Worm (Caenorhabditis elegans) whole organism, midembryonic: ENCODE measurements around the gene B0281.4.

Experiments
- T22C8.4 ChIP-seq: fragments of 200-800 bp; sonication (Bioruptor generic); IDR thresholded peaks from 2 replicates; pipeline ENCODE4 v1.3.6; 2022; ENCODE audit warnings: missing genetic modification characterization, missing compliant biosample characterization
- cog-1 ChIP-seq: sonication (generic microtip); optimal IDR thresholded peaks from 2 replicates; lab custom pipeline; 2016; ENCODE audit warnings: missing genetic modification characterization, missing compliant biosample characterization
- flt-1 ChIP-seq: fragments of 200-800 bp; sonication (Bioruptor generic); IDR thresholded peaks from 2 replicates; pipeline ENCODE4 v1.3.6; 2022; ENCODE audit warnings: missing genetic modification characterization, missing compliant biosample characterization
- klf-2 ChIP-seq: fragments of 200-800 bp; sonication (Bioruptor generic); conservative IDR thresholded peaks from 2 replicates; pipeline ENCODE4 v1.3.6; 2022; ENCODE audit warnings: missing genetic modification reagents, missing genetic modification characterization, missing compliant biosample characterization
- med-1 ChIP-seq: sonication (generic microtip); optimal IDR thresholded peaks from 2 replicates; lab custom pipeline; 2017; ENCODE audit warnings: missing genetic modification characterization, mild to moderate bottlenecking, missing compliant biosample characterization, antibody characterized with exemption, missing genetic modification reagents; ENCODE audit not compliant: insufficient read depth
- ref-1 ChIP-seq: fragments of 200-800 bp; sonication (Bioruptor generic); conservative IDR thresholded peaks from 2 replicates; pipeline ENCODE4 v1.3.6; 2022; ENCODE audit warnings: missing genetic modification reagents, missing genetic modification characterization, missing compliant biosample characterization
- tab-1 ChIP-seq: fragments of 200-800 bp; sonication (Bioruptor generic); IDR thresholded peaks from 2 replicates; pipeline ENCODE4 v1.3.6; 2022; ENCODE audit warnings: missing genetic modification characterization, missing compliant biosample characterization
- ztf-23 ChIP-seq: fragments of 200-800 bp; sonication (Bioruptor generic); IDR thresholded peaks from 2 replicates; pipeline ENCODE4 v1.3.6; 2022; ENCODE audit warnings: missing genetic modification reagents, missing genetic modification characterization, missing compliant biosample characterization
- ztf-29 ChIP-seq: fragments of 200-800 bp; sonication (Bioruptor generic); IDR thresholded peaks from 2 replicates; pipeline ENCODE4 v1.3.6; 2022; ENCODE audit warnings: missing genetic modification reagents, missing genetic modification characterization, missing compliant biosample characterization

B0281.4 gene

ce11 chrII:2324956-2325355 is 26.3 kb upstream of the B0281.4 start, which contains the start of gene ZK1240.11:
ZK1240.11 (plus strand) TSS chrII:2325256.
- TF ChIP-seq med-1 (GFP tag; lab: Kevin White, UChicago) (no peak), T22C8.4 (no peak), ref-1 (GFP tag; lab: Robert Waterston, UW) (no peak), tab-1 (GFP tag; lab: Robert Waterston, UW) (no peak), ztf-29 (GFP tag; lab: Robert Waterston, UW) (no peak), flt-1 (GFP tag; lab: Robert Waterston, UW) (no peak)

DNA sequence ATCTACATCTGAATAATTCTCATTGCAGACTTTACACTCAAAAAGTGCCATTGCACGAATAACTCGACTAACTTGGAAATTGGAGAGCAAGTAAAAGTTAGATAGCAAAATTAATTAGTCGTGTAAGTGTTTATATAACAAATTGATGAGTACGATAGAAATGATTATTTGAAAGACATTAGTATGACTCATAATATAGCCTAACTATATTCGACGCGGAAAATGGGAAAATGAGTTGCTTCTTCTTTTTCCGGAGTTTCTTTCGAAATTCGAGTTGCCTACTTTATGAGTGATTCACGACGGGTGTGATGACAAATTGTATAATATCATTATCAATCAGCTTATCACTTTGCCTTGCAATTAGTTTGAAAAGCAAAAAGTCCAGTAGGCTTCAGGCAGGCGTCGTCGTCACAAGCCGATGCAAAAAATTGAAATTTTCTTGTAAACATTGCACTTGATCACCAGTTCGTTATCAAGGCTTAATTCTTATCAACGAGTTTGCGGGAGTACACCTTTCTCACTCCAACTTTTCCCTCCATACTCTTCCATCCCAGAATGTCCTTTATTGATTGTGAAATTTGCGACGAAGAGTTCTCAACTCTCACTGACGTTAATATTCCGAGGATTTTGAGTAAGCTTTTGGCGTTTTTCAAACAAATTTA is 24.3 kb upstream of the B0281.4 start, which contains the start of the genes ZK1240.6 and ZK1240.2:
TSS of gene ZK1240.6 (minus strand) at position 51 of the 662 bp plus-strand sequence.
TSS of gene ZK1240.2 (plus strand) at position 520 of the 662 bp plus-strand sequence.
- no peak for TF ChIP-seq ref-1 (GFP tag; lab: Robert Waterston, UW)
- no peak for TF ChIP-seq ztf-23 (GFP tag; lab: Robert Waterston, UW)
- no peak for TF ChIP-seq tab-1 (GFP tag; lab: Robert Waterston, UW)
- no peak for TF ChIP-seq T22C8.4
- TF ChIP-seq flt-1 (GFP tag; lab: Robert Waterston, UW): no peak
- TF ChIP-seq cog-1 (tag; lab: Kevin White, UChicago): no peak
- TF ChIP-seq ztf-29 (GFP tag; lab: Robert Waterston, UW): no peak
- no peak for TF ChIP-seq klf-2 (GFP tag; lab: Robert Waterston, UW)
- no peak for TF ChIP-seq med-1 (GFP tag; lab: Kevin White, UChicago)

- no peak for TF ChIP-seq tab-1 (GFP tag; lab: Robert Waterston, UW)
- no peak for TF ChIP-seq cog-1 (tag; lab: Kevin White, UChicago)
- no peak for TF ChIP-seq ztf-29 (GFP tag; lab: Robert Waterston, UW)
- TF ChIP-seq T22C8.4: no peak
- TF ChIP-seq klf-2 (GFP tag; lab: Robert Waterston, UW): no peak
- TF ChIP-seq ztf-23 (GFP tag; lab: Robert Waterston, UW): no peak
- no peak for TF ChIP-seq flt-1 (GFP tag; lab: Robert Waterston, UW)
- no peak for TF ChIP-seq med-1 (GFP tag; lab: Kevin White, UChicago)
- TF ChIP-seq ref-1 (GFP tag; lab: Robert Waterston, UW): no peak
Measured at ce11 chrII:2320097-2320496, 21.5 kb upstream of the B0281.4 start, which contains the start of gene ZK1240.3. ZK1240.3 (plus strand) TSS chrII:2320334.

ce11 chrII:2317883-2318357 is 19.3 kb upstream of the B0281.4 start, which contains the start of the genes ZK1240.5 and ZK1240.9:
ZK1240.5 (minus strand) TSS chrII:2317933.
ZK1240.9 (plus strand) TSS chrII:2318189.
- TF ChIP-seq ztf-23 (GFP tag; lab: Robert Waterston, UW): no peak
- TF ChIP-seq ref-1 (GFP tag; lab: Robert Waterston, UW): no peak
- no peak for TF ChIP-seq flt-1 (GFP tag; lab: Robert Waterston, UW)
- TF ChIP-seq klf-2 (GFP tag; lab: Robert Waterston, UW): no peak
- no peak for TF ChIP-seq cog-1 (tag; lab: Kevin White, UChicago)
- TF ChIP-seq T22C8.4: no peak
- TF ChIP-seq tab-1 (GFP tag; lab: Robert Waterston, UW): no peak
- no peak for TF ChIP-seq ztf-29 (GFP tag; lab: Robert Waterston, UW)
- no peak for TF ChIP-seq med-1 (GFP tag; lab: Kevin White, UChicago)

ce11 chrII:2312747-2313146 is 14.1 kb upstream of the B0281.4 start, which contains the start of the genes trim-21 and B0281.1:
trim-21 (minus strand) TSS chrII:2312847.
B0281.1 (plus strand) TSS chrII:2313067.
- TF ChIP-seq ztf-23 (GFP tag; lab: Robert Waterston, UW) (no peak), ztf-29 (GFP tag; lab: Robert Waterston, UW) (no peak), klf-2 (GFP tag; lab: Robert Waterston, UW) (no peak), T22C8.4 (no peak), cog-1 (tag; lab: Kevin White, UChicago) (no peak), tab-1 (GFP tag; lab: Robert Waterston, UW) (no peak), med-1 (GFP tag; lab: Kevin White, UChicago) (no peak), flt-1 (GFP tag; lab: Robert Waterston, UW) (no peak), ref-1 (GFP tag; lab: Robert Waterston, UW) (no peak)

ce11 chrII:2306741-2307140 is 8.1 kb upstream of the B0281.4 start, which contains the start of gene B0281.3:
B0281.3 (plus strand) TSS chrII:2307041.
- no peak for TF ChIP-seq ref-1 (GFP tag; lab: Robert Waterston, UW)
- TF ChIP-seq klf-2 (GFP tag; lab: Robert Waterston, UW): no peak
- TF ChIP-seq med-1 (GFP tag; lab: Kevin White, UChicago): no peak
- no peak for TF ChIP-seq ztf-23 (GFP tag; lab: Robert Waterston, UW)
- no peak for TF ChIP-seq tab-1 (GFP tag; lab: Robert Waterston, UW)
- TF ChIP-seq flt-1 (GFP tag; lab: Robert Waterston, UW): no peak
- TF ChIP-seq T22C8.4: no peak

ce11 chrII:2305507-2305906 is 6.9 kb upstream of the B0281.4 start:
- TF ChIP-seq ztf-23 (GFP tag; lab: Robert Waterston, UW): no peak
- TF ChIP-seq tab-1 (GFP tag; lab: Robert Waterston, UW): no peak
- TF ChIP-seq flt-1 (GFP tag; lab: Robert Waterston, UW): no peak
- TF ChIP-seq ztf-29 (GFP tag; lab: Robert Waterston, UW): no peak
- no peak for TF ChIP-seq klf-2 (GFP tag; lab: Robert Waterston, UW)
- no peak for TF ChIP-seq T22C8.4
- no peak for TF ChIP-seq cog-1 (tag; lab: Kevin White, UChicago)

ce11 chrII:2304575-2304974 is 5.9 kb upstream of the B0281.4 start:
- TF ChIP-seq med-1 (GFP tag; lab: Kevin White, UChicago) (no peak), ref-1 (GFP tag; lab: Robert Waterston, UW) (no peak), klf-2 (GFP tag; lab: Robert Waterston, UW) (no peak), flt-1 (GFP tag; lab: Robert Waterston, UW) (no peak), tab-1 (GFP tag; lab: Robert Waterston, UW) (no peak), T22C8.4 (no peak), ztf-23 (GFP tag; lab: Robert Waterston, UW) (no peak), ztf-29 (GFP tag; lab: Robert Waterston, UW) (no peak), cog-1 (tag; lab: Kevin White, UChicago) (no peak)
